Fruit fly (Drosophila melanogaster) whole organism, embryonic: ENCODE measurements around the gene TTLL1A.

Experiments used
- B-H2 ChIP-seq: fragments of 200-800 bp; sonication (Bioruptor generic); optimal IDR thresholded peaks from 2 replicates; lab custom pipeline; 2018; ENCODE audit warnings: missing biosample characterization, mild to moderate bottlenecking, missing genetic modification characterization
- Bteb2 ChIP-seq: fragments of 200-800 bp; sonication (Bioruptor generic); optimal IDR thresholded peaks from 2 replicates; lab custom pipeline; 2016; ENCODE audit warnings: missing biosample characterization, missing genetic modification characterization
- CG10267 ChIP-seq: fragments of 200-800 bp; sonication (Bioruptor generic); optimal IDR thresholded peaks from 2 replicates; lab custom pipeline; 2018; ENCODE audit warnings: missing biosample characterization, mild to moderate bottlenecking, missing genetic modification characterization, moderate library complexity
- CG10366 ChIP-seq: fragments of 200-800 bp; sonication (Bioruptor generic); IDR thresholded peaks from 2 replicates; pipeline ENCODE4 v1.3.6; 2022; ENCODE audit warnings: missing biosample characterization, missing genetic modification characterization
- CG1647 ChIP-seq: fragments of 200-800 bp; sonication (Bioruptor generic); optimal IDR thresholded peaks from 3 replicates; lab custom pipeline; 2016; ENCODE audit warnings: missing biosample characterization, missing genetic modification characterization
- CG17568 ChIP-seq: fragments of 200-800 bp; sonication (Bioruptor generic); optimal IDR thresholded peaks from 2 replicates; lab custom pipeline; 2018; ENCODE audit warnings: missing biosample characterization, mild to moderate bottlenecking, missing genetic modification characterization, moderate library complexity
- CG1792 ChIP-seq: fragments of 200-800 bp; sonication (Bioruptor generic); optimal IDR thresholded peaks from 2 replicates; lab custom pipeline; 2016; ENCODE audit warnings: missing biosample characterization, missing genetic modification characterization
- CG2129 ChIP-seq: fragments of 200-800 bp; sonication (Bioruptor generic); IDR thresholded peaks from 2 replicates; pipeline ENCODE4 v1.3.6; 2022; ENCODE audit warnings: missing biosample characterization, missing genetic modification characterization; ENCODE audit not compliant: partially characterized antibody
- CG4854 ChIP-seq: fragments of 200-800 bp; sonication (Bioruptor generic); optimal IDR thresholded peaks from 2 replicates; lab custom pipeline; 2016; ENCODE audit warnings: missing biosample characterization, missing genetic modification characterization, inconsistent platforms
- CG6683 ChIP-seq: fragments of 200-800 bp; sonication (Bioruptor generic); optimal IDR thresholded peaks from 2 replicates; lab custom pipeline; 2017; ENCODE audit warnings: missing biosample characterization, mild to moderate bottlenecking, missing genetic modification characterization, missing genetic modification reagents
- CG6854 ChIP-seq: fragments of 200-800 bp; sonication (Bioruptor generic); optimal IDR thresholded peaks from 3 replicates; lab custom pipeline; 2017; ENCODE audit warnings: missing biosample characterization, mild to moderate bottlenecking, missing genetic modification characterization
- CG7786 ChIP-seq: fragments of 200-800 bp; sonication (Bioruptor generic); optimal IDR thresholded peaks from 2 replicates; lab custom pipeline; 2016; ENCODE audit warnings: missing biosample characterization, missing genetic modification characterization
- CG7963 ChIP-seq: fragments of 200-800 bp; sonication (Bioruptor generic); IDR thresholded peaks from 3 replicates; pipeline ENCODE4 v1.3.6; 2022; ENCODE audit warnings: missing biosample characterization, missing genetic modification characterization; ENCODE audit not compliant: partially characterized antibody
- CG7987 ChIP-seq: fragments of 200-800 bp; sonication (Bioruptor generic); optimal IDR thresholded peaks from 2 replicates; lab custom pipeline; 2018; ENCODE audit warnings: missing biosample characterization, mild to moderate bottlenecking, missing genetic modification characterization, moderate library complexity
- CG9797 ChIP-seq: fragments of 200-800 bp; sonication (Bioruptor generic); optimal IDR thresholded peaks from 3 replicates; lab custom pipeline; 2018; ENCODE audit warnings: missing biosample characterization, mild to moderate bottlenecking, missing genetic modification characterization
- CG9932 ChIP-seq: fragments of 200-800 bp; sonication (Bioruptor generic); IDR thresholded peaks from 2 replicates; pipeline ENCODE4 v1.3.6; 2022; ENCODE audit warnings: missing biosample characterization, missing genetic modification characterization
- Deaf1 ChIP-seq: fragments of 200-800 bp; optimal IDR thresholded peaks from 3 replicates; lab custom pipeline; 2019; ENCODE audit warnings: missing biosample characterization, mild to moderate bottlenecking, missing genetic modification characterization, moderate library complexity
- Dp ChIP-seq: fragments of 200-800 bp; sonication (Bioruptor generic); optimal IDR thresholded peaks from 2 replicates; lab custom pipeline; 2018; ENCODE audit warnings: missing biosample characterization, mild to moderate bottlenecking, missing genetic modification characterization, moderate library complexity
- Eip74EF ChIP-seq, 2 experiments: fragments of 200-800 bp in 1 of 2; fragments of >200 bp in 1 of 2; sonication (Bioruptor generic) in 1 of 2; optimal IDR thresholded peaks; 2 replicates each; lab custom pipeline; 2017 to 2019; ENCODE audit warnings: missing biosample characterization in 2 of 2, missing genetic modification characterization in 2 of 2, mild to moderate bottlenecking in 1 of 2, moderate library complexity in 1 of 2
- HLHmδ ChIP-seq: fragments of 200-800 bp; sonication (Bioruptor generic); optimal IDR thresholded peaks from 2 replicates; lab custom pipeline; 2018; ENCODE audit warnings: missing biosample characterization, mild to moderate bottlenecking, missing genetic modification characterization, moderate library complexity
- Hmx ChIP-seq: fragments of 200-800 bp; sonication (Bioruptor generic); optimal IDR thresholded peaks from 2 replicates; lab custom pipeline; 2016; ENCODE audit warnings: missing biosample characterization, missing genetic modification characterization
- MESR4 ChIP-seq: fragments of 200-800 bp; sonication (Bioruptor generic); optimal IDR thresholded peaks from 2 replicates; lab custom pipeline; 2018; ENCODE audit warnings: missing biosample characterization, mild to moderate bottlenecking, missing genetic modification characterization, moderate library complexity
- ac ChIP-seq: fragments of 200-800 bp; sonication (Bioruptor generic); optimal IDR thresholded peaks from 3 replicates; lab custom pipeline; 2017; ENCODE audit warnings: missing biosample characterization, mild to moderate bottlenecking, missing genetic modification characterization
- ash1 ChIP-seq: fragments of 200-800 bp; sonication (Bioruptor generic); optimal IDR thresholded peaks from 2 replicates; lab custom pipeline; 2018; ENCODE audit warnings: missing biosample characterization, mild to moderate bottlenecking, missing genetic modification characterization
- bbx ChIP-seq: fragments of 200-800 bp; sonication (Bioruptor generic); IDR thresholded peaks from 2 replicates; pipeline ENCODE4 v1.3.6; 2022; ENCODE audit warnings: missing biosample characterization, missing genetic modification characterization; ENCODE audit not compliant: partially characterized antibody
- bigmax ChIP-seq: fragments of 200-800 bp; sonication (Bioruptor generic); optimal IDR thresholded peaks from 2 replicates; lab custom pipeline; 2018; ENCODE audit warnings: missing biosample characterization, mild to moderate bottlenecking, missing genetic modification characterization
- cg ChIP-seq: fragments of 200-800 bp; sonication (Bioruptor generic); optimal IDR thresholded peaks from 3 replicates; lab custom pipeline; 2019; ENCODE audit warnings: missing biosample characterization, mild to moderate bottlenecking, missing genetic modification characterization, moderate library complexity
- fd96Cb ChIP-seq: fragments of 200-800 bp; sonication (Bioruptor generic); optimal IDR thresholded peaks from 2 replicates; lab custom pipeline; 2018; ENCODE audit warnings: missing biosample characterization, mild to moderate bottlenecking, missing genetic modification characterization, moderate library complexity
- gsb-n ChIP-seq: fragments of 200-800 bp; sonication (Bioruptor generic); optimal IDR thresholded peaks from 3 replicates; lab custom pipeline; 2018; ENCODE audit warnings: missing biosample characterization, mild to moderate bottlenecking, missing genetic modification characterization
- h ChIP-seq: fragments of >200 bp; optimal IDR thresholded peaks from 2 replicates; lab custom pipeline; 2017
- her ChIP-seq: fragments of 200-800 bp; sonication (Bioruptor generic); optimal IDR thresholded peaks from 2 replicates; lab custom pipeline; 2016; ENCODE audit warnings: missing biosample characterization, missing genetic modification characterization
- knrl ChIP-seq: fragments of 200-800 bp; sonication (Bioruptor generic); IDR thresholded peaks from 3 replicates; pipeline ENCODE4 v1.3.6; 2022; ENCODE audit warnings: missing biosample characterization, missing genetic modification characterization; ENCODE audit not compliant: partially characterized antibody
- lbe ChIP-seq: fragments of 200-800 bp; sonication (Bioruptor generic); optimal IDR thresholded peaks from 2 replicates; lab custom pipeline; 2016; ENCODE audit warnings: missing biosample characterization, mild to moderate bottlenecking, missing genetic modification characterization
- lola ChIP-seq, 3 experiments: fragments of >200 bp in 2 of 3; fragments of 200-800 bp in 1 of 3; sonication (Bioruptor generic) in 1 of 3; optimal IDR thresholded peaks; 2 replicates each; lab custom pipeline; 2017 to 2019; ENCODE audit warnings: missing biosample characterization in 3 of 3, missing genetic modification characterization in 3 of 3, mild to moderate bottlenecking in 1 of 3, moderate library complexity in 1 of 3
- lov ChIP-seq, 2 experiments: fragments of 200-800 bp in 1 of 2; fragments of >200 bp in 1 of 2; sonication (Bioruptor generic) in 1 of 2; IDR thresholded peaks in 1 of 2; optimal IDR thresholded peaks in 1 of 2; 2 replicates in 1 of 2; 3 replicates in 1 of 2; pipeline versions ENCODE4 v1.3.6 to Lab custom; 2017 to 2022; ENCODE audit warnings: missing biosample characterization in 1 of 2, missing genetic modification characterization in 1 of 2
- nerfin-2 ChIP-seq: fragments of 200-800 bp; sonication (Bioruptor generic); IDR thresholded peaks from 2 replicates; pipeline ENCODE4 v1.3.6; 2022; ENCODE audit warnings: missing biosample characterization, missing genetic modification characterization; ENCODE audit not compliant: partially characterized antibody
- phol ChIP-seq: fragments of 200-800 bp; sonication (Bioruptor generic); optimal IDR thresholded peaks from 3 replicates; lab custom pipeline; 2018; ENCODE audit warnings: missing biosample characterization, mild to moderate bottlenecking, missing genetic modification characterization, moderate library complexity
- pzg ChIP-seq: fragments of 200-800 bp; sonication (Bioruptor generic); optimal IDR thresholded peaks from 3 replicates; lab custom pipeline; 2018; ENCODE audit warnings: missing biosample characterization, mild to moderate bottlenecking, missing genetic modification characterization, moderate library complexity
- repo ChIP-seq: fragments of 200-800 bp; sonication (Bioruptor generic); optimal IDR thresholded peaks from 2 replicates; lab custom pipeline; 2016; ENCODE audit warnings: missing biosample characterization, missing genetic modification characterization
- rib ChIP-seq: fragments of 200-800 bp; sonication (Bioruptor generic); IDR thresholded peaks from 2 replicates; pipeline ENCODE4 v1.3.6; 2022; ENCODE audit warnings: missing biosample characterization, missing genetic modification characterization
- run ChIP-seq: fragments of 200-800 bp; sonication (Bioruptor generic); optimal IDR thresholded peaks from 3 replicates; lab custom pipeline; 2018; ENCODE audit warnings: missing biosample characterization, mild to moderate bottlenecking, missing genetic modification characterization
- scrt ChIP-seq: fragments of 200-800 bp; sonication (Bioruptor generic); optimal IDR thresholded peaks from 2 replicates; lab custom pipeline; 2018; ENCODE audit warnings: missing biosample characterization, mild to moderate bottlenecking, missing genetic modification characterization, moderate library complexity
- sob ChIP-seq: fragments of 200-800 bp; sonication (Bioruptor generic); IDR thresholded peaks from 2 replicates; pipeline ENCODE4 v1.3.6; 2022; ENCODE audit warnings: missing biosample characterization, missing genetic modification characterization
- sr ChIP-seq: fragments of 200-800 bp; sonication (Bioruptor generic); IDR thresholded peaks from 3 replicates; pipeline ENCODE4 v1.3.6; 2022; ENCODE audit warnings: missing biosample characterization, missing genetic modification characterization
- tgo ChIP-seq: fragments of 200-800 bp; sonication (Bioruptor generic); IDR thresholded peaks from 3 replicates; pipeline ENCODE4 v1.3.6; 2022; ENCODE audit warnings: missing biosample characterization, missing genetic modification characterization
- vnd ChIP-seq: fragments of 200-800 bp; sonication (Bioruptor generic); IDR thresholded peaks from 3 replicates; pipeline ENCODE4 v1.3.6; 2022; ENCODE audit warnings: missing biosample characterization, missing genetic modification characterization; ENCODE audit not compliant: partially characterized antibody
- z ChIP-seq: fragments of 200-800 bp; sonication (Bioruptor generic); IDR thresholded peaks from 3 replicates; pipeline ENCODE4 v1.3.6; 2022; ENCODE audit warnings: missing biosample characterization, missing genetic modification characterization
- zen2 ChIP-seq: fragments of 200-800 bp; sonication (Bioruptor generic); IDR thresholded peaks from 3 replicates; pipeline ENCODE4 v1.3.6; 2022; ENCODE audit warnings: missing biosample characterization, missing genetic modification characterization; ENCODE audit not compliant: partially characterized antibody

Gene TTLL1A

dm6 chrX:17159819-17160218, 42.6 kb downstream of the TTLL1A start, which contains the start of gene baz (continued):
- peak; percentile 5 for TF ChIP-seq her (GFP tag; lab: Kevin White, UChicago)
- no peak for TF ChIP-seq tgo (GFP tag; lab: Robert Waterston, UW)
- peak; percentile 17 for TF ChIP-seq HLHmδ (GFP tag; lab: Kevin White, UChicago)
- peak; percentile 36 for TF ChIP-seq MESR4 (GFP tag; lab: Kevin White, UChicago)
- TF ChIP-seq run = no peak
- TF ChIP-seq vnd = peak; percentile 74
- TF ChIP-seq CG7963 = peak; percentile 87
- TF ChIP-seq CG6683 (GFP tag; lab: Kevin White, UChicago) = no peak
- peak; percentile 83 for TF ChIP-seq zen2 (GFP tag; lab: Robert Waterston, UW)
- TF ChIP-seq lola (GFP tag; optimal IDR thresholded peaks at IDR 0.05; lab: Kevin White, UChicago) = no peak
- peak; percentile 88 for TF ChIP-seq Dp (GFP tag; lab: Kevin White, UChicago)
- TF ChIP-seq Hmx (GFP tag; lab: Kevin White, UChicago) = no peak

dm6 chrX:17159116-17159515, 43.3 kb downstream of the TTLL1A start, which contains the start of gene xmas:
Gene xmas, minus strand, starts transcription at chrX:17159306.
- TF ChIP-seq repo (GFP tag; lab: Kevin White, UChicago) (no peak), sob (GFP tag; lab: Robert Waterston, UW) (no peak), h (no peak), CG6854 (GFP tag; lab: Kevin White, UChicago) (no peak), CG9797 (GFP tag; lab: Kevin White, UChicago) (no peak), lbe (GFP tag; lab: Kevin White, UChicago) (no peak), ash1 (no peak), phol (tag; lab: Kevin White, UChicago) (peak; percentile 63), nerfin-2 (0 out of 2 replicates have a peak, but pooled peaks have one; percentile 15), z (GFP tag; lab: Robert Waterston, UW) (no peak), sr (GFP tag; lab: Robert Waterston, UW) (peak; percentile 68; the same call in 2 of the 3 replicates), pzg (GFP tag; lab: Kevin White, UChicago) (peak; percentile 27), bbx (GFP tag; lab: Robert Waterston, UW) (peak; percentile 46; the same call in 1 of the 2 replicates), CG7786 (GFP tag; lab: Kevin White, UChicago) (no peak), CG9932 (GFP tag; lab: Robert Waterston, UW) (no peak), CG10366 (no peak), gsb-n (tag; lab: Kevin White, UChicago) (no peak), MESR4 (GFP tag; lab: Kevin White, UChicago) (peak; percentile 22), Eip74EF (GFP tag; optimal IDR thresholded peaks at IDR 0.05; lab: Kevin White, UChicago) (no peak), CG7987 (GFP tag; lab: Kevin White, UChicago) (no peak), CG4854 (no peak), CG10267 (no peak), scrt (GFP tag; lab: Kevin White, UChicago) (no peak), rib (no peak), ac (GFP tag; lab: Kevin White, UChicago) (no peak), CG2129 (GFP tag; lab: Robert Waterston, UW) (no peak), CG1792 (GFP tag; lab: Kevin White, UChicago) (no peak), her (GFP tag; lab: Kevin White, UChicago) (no peak), knrl (GFP tag; lab: Robert Waterston, UW) (no peak), B-H2 (GFP tag; lab: Kevin White, UChicago) (no peak), bigmax (no peak), CG1647 (GFP tag; lab: Kevin White, UChicago) (no peak), fd96Cb (tag; lab: Kevin White, UChicago) (no peak), Bteb2 (no peak), lov (optimal IDR thresholded peaks at IDR 0.05; lab: Kevin White, UChicago) (no peak), lov (GFP tag; IDR thresholded peaks at IDR 0.05; lab: Robert Waterston, UW) (no peak), CG17568 (GFP tag; lab: Kevin White, UChicago) (no peak), Deaf1 (tag; lab: Kevin White, UChicago) (no peak), cg (GFP tag; lab: Kevin White, UChicago) (no peak)
